Worm (Caenorhabditis elegans) whole organism, L1 larva: ENCODE results near the gene srz-74.
A peak's percentile ranks its signal among the peaks of the same experiment; 100 is the strongest.

ENCODE experiments used
- C04F5.9 ChIP-seq: sonication (generic microtip); optimal IDR thresholded peaks from 2 replicates; lab custom pipeline; 2016; ENCODE audit warnings: missing genetic modification characterization, missing compliant biosample characterization
- C34B4.2 ChIP-seq: sonication (generic microtip); optimal IDR thresholded peaks from 2 replicates; lab custom pipeline; 2017; ENCODE audit warnings: mild to moderate bottlenecking, missing genetic modification characterization, missing compliant biosample characterization
- F16B12.6 ChIP-seq: fragments of 150-350 bp; optimal IDR thresholded peaks from 2 replicates; lab custom pipeline; 2014; ENCODE audit warnings: missing biosample characterization, missing genetic modification characterization
- aha-1 ChIP-seq: fragments of 150-350 bp; optimal IDR thresholded peaks from 2 replicates; lab custom pipeline; 2014; ENCODE audit warnings: missing biosample characterization, missing genetic modification characterization
- ceh-63 ChIP-seq: fragments of 200-800 bp; sonication (Bioruptor generic); optimal IDR thresholded peaks from 2 replicates; lab custom pipeline; 2018; ENCODE audit warnings: mild to moderate bottlenecking, missing genetic modification characterization, missing compliant biosample characterization
- ceh-82 ChIP-seq, 3 experiments: fragments of 150-350 bp in 1 of 3; sonication (generic microtip) in 2 of 3; optimal IDR thresholded peaks; 2 replicates each; lab custom pipeline; 2014 to 2017; ENCODE audit warnings: missing biosample characterization in 3 of 3, missing genetic modification characterization in 3 of 3
- ceh-88 ChIP-seq: fragments of 200-800 bp; sonication (Bioruptor generic); IDR thresholded peaks from 2 replicates; pipeline ENCODE4 v1.3.6; 2022; ENCODE audit warnings: missing genetic modification characterization, missing compliant biosample characterization
- dpl-1 ChIP-seq, 3 experiments: fragments of 150-350 bp in 2 of 3; sonication (generic microtip) in 1 of 3; optimal IDR thresholded peaks; 2 replicates each; lab custom pipeline; 2014 to 2017; ENCODE audit warnings: missing biosample characterization in 3 of 3, missing genetic modification characterization in 3 of 3, missing genetic modification reagents in 3 of 3
- efl-1 ChIP-seq, 4 experiments: fragments of 150-350 bp; optimal IDR thresholded peaks in 3 of 4; peaks in 1 of 4; 1 replicate in 1 of 4; 2 replicates in 3 of 4; lab custom pipeline; 2014; ENCODE audit warnings: missing biosample characterization in 2 of 4, missing genetic modification characterization in 2 of 4, missing genetic modification reagents in 2 of 4
- elt-2 ChIP-seq: sonication (generic microtip); optimal IDR thresholded peaks from 2 replicates; lab custom pipeline; 2016; ENCODE audit warnings: missing genetic modification characterization, mild to moderate bottlenecking, inconsistent platforms, missing compliant biosample characterization, missing genetic modification reagents
- elt-3 ChIP-seq, 6 experiments: fragments of 150-350 bp in 1 of 6; sonication (generic microtip); optimal IDR thresholded peaks; 2 replicates each; lab custom pipeline; 2017 to 2018; ENCODE audit warnings: missing biosample characterization in 6 of 6, missing genetic modification characterization in 6 of 6, inconsistent platforms in 1 of 6
- fos-1 ChIP-seq: fragments of 150-350 bp; optimal IDR thresholded peaks from 2 replicates; lab custom pipeline; 2014; ENCODE audit warnings: missing biosample characterization, missing genetic modification characterization
- grh-1 ChIP-seq: fragments of 200-800 bp; sonication (Bioruptor generic); IDR thresholded peaks from 2 replicates; pipeline ENCODE4 v1.3.6; 2022; ENCODE audit warnings: missing genetic modification reagents, missing genetic modification characterization, missing compliant biosample characterization
- hlh-17 ChIP-seq: fragments of 200-800 bp; sonication (Bioruptor generic); optimal IDR thresholded peaks from 2 replicates; lab custom pipeline; 2018; ENCODE audit warnings: missing genetic modification characterization, mild to moderate bottlenecking, missing compliant biosample characterization, moderate library complexity, borderline replicate concordance
- hlh-4 ChIP-seq: sonication (generic microtip); optimal IDR thresholded peaks from 2 replicates; lab custom pipeline; 2016; ENCODE audit warnings: mild to moderate bottlenecking, missing genetic modification characterization, missing compliant biosample characterization
- irx-1 ChIP-seq: sonication (generic microtip); optimal IDR thresholded peaks from 2 replicates; lab custom pipeline; 2016; ENCODE audit warnings: missing genetic modification characterization, missing compliant biosample characterization
- isw-1 ChIP-seq: fragments of 200-800 bp; sonication (Bioruptor generic); IDR thresholded peaks from 2 replicates; pipeline ENCODE4 v1.3.6; 2022; ENCODE audit warnings: missing genetic modification characterization, missing compliant biosample characterization
- lin-15B ChIP-seq: fragments of 150-350 bp; sonication (generic microtip); optimal IDR thresholded peaks from 3 replicates; lab custom pipeline; 2014; ENCODE audit warnings: missing biosample characterization, missing genetic modification characterization
- lin-39 ChIP-seq: fragments of 150-350 bp; optimal IDR thresholded peaks from 2 replicates; lab custom pipeline; 2014; ENCODE audit warnings: missing biosample characterization, missing genetic modification reagents, missing genetic modification characterization
- mab-9 ChIP-seq: fragments of 200-800 bp; sonication (Bioruptor generic); IDR thresholded peaks from 2 replicates; pipeline ENCODE4 v1.3.6; 2022; ENCODE audit warnings: missing genetic modification reagents, missing genetic modification characterization, missing compliant biosample characterization
- mdl-1 ChIP-seq, 2 experiments: fragments of 150-350 bp; optimal IDR thresholded peaks; 2 replicates each; lab custom pipeline; 2014 to 2017; ENCODE audit warnings: missing biosample characterization in 2 of 2, missing genetic modification characterization in 2 of 2, inconsistent platforms in 1 of 2
- nhr-20 ChIP-seq: sonication (generic microtip); optimal IDR thresholded peaks from 2 replicates; lab custom pipeline; 2016; ENCODE audit warnings: mild to moderate bottlenecking, missing genetic modification characterization, missing compliant biosample characterization
- nhr-237 ChIP-seq: fragments of 150-350 bp; optimal IDR thresholded peaks from 2 replicates; lab custom pipeline; 2014; ENCODE audit warnings: missing biosample characterization, missing genetic modification characterization
- nhr-47 ChIP-seq: sonication (generic microtip); optimal IDR thresholded peaks from 2 replicates; lab custom pipeline; 2016; ENCODE audit warnings: mild to moderate bottlenecking, missing genetic modification characterization, moderate library complexity, missing compliant biosample characterization
- nhr-71 ChIP-seq: sonication (generic microtip); optimal IDR thresholded peaks from 2 replicates; lab custom pipeline; 2016; ENCODE audit warnings: mild to moderate bottlenecking, missing genetic modification characterization, moderate library complexity, missing compliant biosample characterization
- nhr-76 ChIP-seq: sonication (generic microtip); optimal IDR thresholded peaks from 2 replicates; lab custom pipeline; 2017; ENCODE audit warnings: missing biosample characterization, missing genetic modification characterization
- pqm-1 ChIP-seq: sonication (generic microtip); optimal IDR thresholded peaks from 3 replicates; lab custom pipeline; 2017; ENCODE audit warnings: missing biosample characterization, missing genetic modification characterization
- snpc-4 ChIP-seq: fragments of 150-350 bp; optimal IDR thresholded peaks from 2 replicates; lab custom pipeline; 2014; ENCODE audit warnings: missing biosample characterization, missing genetic modification characterization
- sox-4 ChIP-seq: sonication (generic microtip); optimal IDR thresholded peaks from 2 replicates; lab custom pipeline; 2016; ENCODE audit warnings: missing genetic modification characterization, missing compliant biosample characterization
- xbp-1 ChIP-seq: sonication (generic microtip); optimal IDR thresholded peaks from 2 replicates; lab custom pipeline; 2016; ENCODE audit warnings: missing genetic modification characterization, missing compliant biosample characterization
- ztf-11 ChIP-seq, 2 experiments: sonication (generic microtip); optimal IDR thresholded peaks; 2 replicates each; lab custom pipeline; 2016 to 2017; ENCODE audit warnings: missing genetic modification characterization in 2 of 2, missing biosample characterization in 1 of 2, missing compliant biosample characterization in 1 of 2
- ztf-4 ChIP-seq: fragments of 150-350 bp; optimal IDR thresholded peaks from 2 replicates; lab custom pipeline; 2014; ENCODE audit warnings: missing biosample characterization, missing genetic modification characterization

srz-74 gene

ce11 chrIV:16329159-16329558, at the start of gene srz-74:
TSS of gene srz-74 (plus strand) at chrIV:16329459.
- TF ChIP-seq nhr-47 (tag; lab: Kevin White, UChicago) (no peak), ceh-63 (GFP tag; lab: Kevin White, UChicago) (no peak), snpc-4 (no peak), fos-1 (tag; lab: Kevin White, UChicago) (no peak)

DNA sequence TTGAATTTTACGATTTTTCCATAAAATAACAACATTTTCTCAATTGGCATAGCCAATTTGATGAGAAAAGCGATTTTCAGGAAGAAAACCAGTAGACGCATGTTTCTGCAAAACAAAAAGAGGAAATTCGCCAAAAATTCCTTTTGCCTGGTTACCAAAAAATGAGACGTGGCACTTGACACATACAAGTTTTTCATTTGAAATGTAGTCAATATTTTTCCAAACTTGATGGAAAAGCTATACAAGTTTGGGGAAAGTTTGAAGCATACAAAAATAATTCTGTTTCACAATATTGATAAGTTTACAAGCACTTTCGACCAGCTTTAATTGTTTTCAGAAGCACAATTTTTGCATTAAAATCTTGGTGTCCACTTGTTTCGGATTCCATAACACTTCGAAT, 48.6 kb upstream of the srz-74 start, which contains the start of gene clec-191:
Gene clec-191 (minus strand): TSS at position 101 of the 400 bp plus-strand sequence.
- no peak for TF ChIP-seq elt-2

ce11 chrIV:16290745-16291144, 38.5 kb upstream of the srz-74 start, which contains the start of gene srz-75:
TSS of gene srz-75 (minus strand) at chrIV:16290845.
- no peak for TF ChIP-seq pqm-1 (tag; lab: Kevin White, UChicago)
- no peak for TF ChIP-seq aha-1
- TF ChIP-seq nhr-76 (tag; lab: Kevin White, UChicago): no peak
- no peak for TF ChIP-seq grh-1 (GFP tag; lab: Robert Waterston, UW)
- no peak for TF ChIP-seq efl-1 (optimal IDR thresholded peaks at IDR 0.05; lab: Kevin White, UChicago)
- TF ChIP-seq efl-1 (GFP tag; optimal IDR thresholded peaks at IDR 0.05 in 1 of 2; lab: Kevin White, UChicago): no peak
- TF ChIP-seq ceh-88 (GFP tag; lab: Robert Waterston, UW): no peak
- TF ChIP-seq xbp-1: no peak
- TF ChIP-seq ztf-4: no peak
- no peak for TF ChIP-seq sox-4
- TF ChIP-seq nhr-71 (tag; lab: Kevin White, UChicago): no peak
- no peak for TF ChIP-seq nhr-20 (tag; lab: Kevin White, UChicago)
- TF ChIP-seq F16B12.6: no peak
- no peak for TF ChIP-seq elt-3 (tag; optimal IDR thresholded peaks at IDR 0.05; lab: Kevin White, UChicago)
- no peak for TF ChIP-seq C04F5.9
- no peak for TF ChIP-seq ztf-11 (tag; optimal IDR thresholded peaks at IDR 0.05; lab: Kevin White, UChicago)
- no peak for TF ChIP-seq dpl-1 (GFP tag; optimal IDR thresholded peaks at IDR 0.05; lab: Kevin White, UChicago)
- TF ChIP-seq hlh-4 (tag; lab: Kevin White, UChicago): no peak
- no peak for TF ChIP-seq isw-1 (GFP tag; lab: Robert Waterston, UW)
- no peak for TF ChIP-seq nhr-237 (tag; lab: Kevin White, UChicago)
- TF ChIP-seq lin-39: no peak
- TF ChIP-seq, all 84 proteins: peak for 0

DNA sequence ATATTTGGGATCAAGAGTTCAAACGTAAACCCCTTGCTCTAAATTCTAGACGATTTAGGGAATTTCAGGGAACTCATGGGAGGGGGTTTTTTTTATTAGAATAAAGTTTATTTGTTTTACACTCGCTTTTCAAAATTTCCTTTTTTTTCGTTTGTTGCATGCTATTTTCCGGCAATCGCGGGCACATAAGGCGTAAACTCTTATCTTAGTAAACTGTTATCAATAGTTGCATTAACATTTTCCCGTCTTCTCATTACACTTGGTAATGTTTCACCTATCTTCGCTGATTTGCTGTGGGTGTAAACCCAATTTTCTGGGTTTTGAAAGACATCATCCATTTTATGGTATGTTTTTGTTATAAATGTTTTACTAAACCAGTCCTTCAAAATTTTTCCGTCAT, 35.4 kb upstream of the srz-74 start:
- no peak for TF ChIP-seq dpl-1 (GFP tag; optimal IDR thresholded peaks at IDR 0.05; lab: Kevin White, UChicago)
- no peak for TF ChIP-seq isw-1 (GFP tag; lab: Robert Waterston, UW)
- no peak for TF ChIP-seq nhr-237 (tag; lab: Kevin White, UChicago)
- TF ChIP-seq nhr-20 (tag; lab: Kevin White, UChicago): no peak
- no peak for TF ChIP-seq efl-1 (optimal IDR thresholded peaks at IDR 0.05; lab: Kevin White, UChicago)
- peak in 1 of 2 experiments; percentile 18 for TF ChIP-seq efl-1 (GFP tag; optimal IDR thresholded peaks at IDR 0.05 in 1 of 2; lab: Kevin White, UChicago)
- peak; percentile 34 for TF ChIP-seq elt-2

DNA sequence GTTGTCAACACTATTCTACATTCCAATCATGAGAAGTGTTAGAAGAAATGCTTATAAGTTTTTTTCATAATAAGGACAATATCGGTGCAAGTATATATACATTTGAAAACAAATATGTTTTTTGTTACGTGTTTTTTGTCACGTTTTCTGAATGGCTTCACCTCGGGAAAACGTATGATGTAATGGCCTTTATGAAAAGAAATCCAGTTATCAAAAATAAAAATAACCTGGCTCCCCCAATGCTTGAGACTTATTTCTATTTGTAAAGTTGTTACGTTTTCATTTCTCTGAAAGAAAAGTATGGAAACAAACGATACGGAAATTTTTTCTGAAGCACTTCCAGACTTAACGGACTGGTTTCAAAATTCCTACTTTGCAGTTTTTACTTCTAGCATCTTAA, 30.4 kb upstream of the srz-74 start, which contains the start of gene srz-72:
Gene srz-72 (plus strand): TSS at position 301 of the 400 bp plus-strand sequence.
- TF ChIP-seq hlh-17 (GFP tag; lab: Kevin White, UChicago): no peak
- no peak for TF ChIP-seq elt-2
- no peak for TF ChIP-seq C34B4.2 (tag; lab: Kevin White, UChicago)
- TF ChIP-seq mab-9 (GFP tag; lab: Robert Waterston, UW): no peak
- TF ChIP-seq dpl-1 (GFP tag; optimal IDR thresholded peaks at IDR 0.05; lab: Kevin White, UChicago): no peak
- TF ChIP-seq mdl-1 (tag; optimal IDR thresholded peaks at IDR 0.05; lab: Kevin White, UChicago): no peak
- no peak for TF ChIP-seq irx-1
- TF ChIP-seq ceh-82 (tag; optimal IDR thresholded peaks at IDR 0.05; lab: Kevin White, UChicago): no peak
- no peak for TF ChIP-seq lin-15B
